Worm (Caenorhabditis elegans) whole organism, midembryonic: ENCODE results near the gene C27H5.2.

ENCODE experiments used
- T22C8.4 ChIP-seq: fragments of 200-800 bp; sonication (Bioruptor generic); IDR thresholded peaks from 2 replicates; pipeline ENCODE4 v1.3.6; 2022; ENCODE audit warnings: missing genetic modification characterization, missing compliant biosample characterization
- cog-1 ChIP-seq: sonication (generic microtip); optimal IDR thresholded peaks from 2 replicates; lab custom pipeline; 2016; ENCODE audit warnings: missing genetic modification characterization, missing compliant biosample characterization
- flt-1 ChIP-seq: fragments of 200-800 bp; sonication (Bioruptor generic); IDR thresholded peaks from 2 replicates; pipeline ENCODE4 v1.3.6; 2022; ENCODE audit warnings: missing genetic modification characterization, missing compliant biosample characterization
- klf-2 ChIP-seq: fragments of 200-800 bp; sonication (Bioruptor generic); conservative IDR thresholded peaks from 2 replicates; pipeline ENCODE4 v1.3.6; 2022; ENCODE audit warnings: missing genetic modification reagents, missing genetic modification characterization, missing compliant biosample characterization
- med-1 ChIP-seq: sonication (generic microtip); optimal IDR thresholded peaks from 2 replicates; lab custom pipeline; 2017; ENCODE audit warnings: missing genetic modification characterization, mild to moderate bottlenecking, missing compliant biosample characterization, antibody characterized with exemption, missing genetic modification reagents; ENCODE audit not compliant: insufficient read depth
- ref-1 ChIP-seq: fragments of 200-800 bp; sonication (Bioruptor generic); conservative IDR thresholded peaks from 2 replicates; pipeline ENCODE4 v1.3.6; 2022; ENCODE audit warnings: missing genetic modification reagents, missing genetic modification characterization, missing compliant biosample characterization
- tab-1 ChIP-seq: fragments of 200-800 bp; sonication (Bioruptor generic); IDR thresholded peaks from 2 replicates; pipeline ENCODE4 v1.3.6; 2022; ENCODE audit warnings: missing genetic modification characterization, missing compliant biosample characterization
- ztf-23 ChIP-seq: fragments of 200-800 bp; sonication (Bioruptor generic); IDR thresholded peaks from 2 replicates; pipeline ENCODE4 v1.3.6; 2022; ENCODE audit warnings: missing genetic modification reagents, missing genetic modification characterization, missing compliant biosample characterization
- ztf-29 ChIP-seq: fragments of 200-800 bp; sonication (Bioruptor generic); IDR thresholded peaks from 2 replicates; pipeline ENCODE4 v1.3.6; 2022; ENCODE audit warnings: missing genetic modification reagents, missing genetic modification characterization, missing compliant biosample characterization

C27H5.2 gene

DNA sequence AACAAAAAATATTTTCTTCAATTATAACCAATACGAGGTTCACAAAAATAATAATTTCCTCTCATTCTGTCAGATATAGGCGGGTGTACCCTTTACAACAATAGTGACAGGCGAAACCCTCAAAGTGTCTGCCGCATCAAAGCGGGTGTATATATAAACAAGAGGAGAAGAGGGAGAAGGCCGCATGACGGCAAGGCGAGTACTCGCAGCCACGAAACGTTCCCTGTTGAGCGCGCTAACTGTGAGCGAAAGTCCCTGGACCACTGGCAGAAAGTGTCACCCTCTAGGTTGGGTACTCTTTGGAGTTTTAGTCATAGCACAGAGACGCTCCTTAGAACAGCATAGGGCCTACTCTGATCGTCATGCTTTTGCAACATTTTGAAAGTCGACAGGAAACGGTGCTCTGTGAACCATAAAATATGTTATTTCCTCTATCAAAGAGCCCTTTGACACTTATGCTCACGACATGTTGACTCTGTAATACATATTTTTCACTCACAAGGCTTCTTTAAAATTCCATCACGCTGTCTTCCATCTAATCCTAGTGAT, 44.7 kb downstream of the C27H5.2 start, which contains the start of gene pcrg-1:
Gene pcrg-1, plus strand, starts transcription at position 499 of the 549 bp plus-strand sequence.
- TF ChIP-seq T22C8.4 (GFP tag; lab: Robert Waterston, UW) = peak; percentile 92
- peak; percentile 61 for TF ChIP-seq med-1 (GFP tag; lab: Kevin White, UChicago)
- peak; percentile 96 for TF ChIP-seq tab-1 (GFP tag; lab: Robert Waterston, UW)
- peak; percentile 82 for TF ChIP-seq ref-1
- peak; percentile 86 for TF ChIP-seq klf-2 (GFP tag; lab: Robert Waterston, UW)
- TF ChIP-seq cog-1 (tag; lab: Kevin White, UChicago) = peak; percentile 74
- TF ChIP-seq ztf-29 (GFP tag; lab: Robert Waterston, UW) = peak; percentile 85
- peak; percentile 95 for TF ChIP-seq flt-1 (GFP tag; lab: Robert Waterston, UW)
- TF ChIP-seq ztf-23 = peak; percentile 94

DNA sequence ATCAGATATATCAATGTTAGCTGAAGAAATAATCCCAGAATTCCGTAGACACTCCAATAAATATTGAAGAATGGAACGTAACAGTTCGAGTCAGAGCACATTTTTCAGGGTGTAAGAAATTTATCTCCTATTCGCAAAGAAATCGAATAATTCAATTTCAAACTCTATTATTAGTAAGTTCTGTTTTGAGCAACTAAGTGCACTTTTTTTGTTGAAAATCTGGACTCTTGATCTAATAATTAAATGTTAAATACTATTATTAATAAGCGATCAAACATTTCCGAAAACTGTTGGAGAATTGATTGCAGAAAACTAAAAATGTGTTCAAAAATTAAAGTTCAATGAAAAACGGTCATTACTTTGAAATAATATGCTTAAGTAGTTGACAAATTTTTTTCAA, 47.7 kb downstream of the C27H5.2 start, which contains the start of gene srd-56:
Gene srd-56, minus strand, starts transcription at position 101 of the 400 bp plus-strand sequence.
- no peak for TF ChIP-seq tab-1 (GFP tag; lab: Robert Waterston, UW)
- no peak for TF ChIP-seq klf-2 (GFP tag; lab: Robert Waterston, UW)
- TF ChIP-seq flt-1 (GFP tag; lab: Robert Waterston, UW) = no peak
- no peak for TF ChIP-seq med-1 (GFP tag; lab: Kevin White, UChicago)
- TF ChIP-seq T22C8.4 (GFP tag; lab: Robert Waterston, UW) = no peak
- no peak for TF ChIP-seq ztf-29 (GFP tag; lab: Robert Waterston, UW)
- no peak for TF ChIP-seq cog-1 (tag; lab: Kevin White, UChicago)
- TF ChIP-seq ref-1 = no peak
- TF ChIP-seq ztf-23 = no peak

DNA sequence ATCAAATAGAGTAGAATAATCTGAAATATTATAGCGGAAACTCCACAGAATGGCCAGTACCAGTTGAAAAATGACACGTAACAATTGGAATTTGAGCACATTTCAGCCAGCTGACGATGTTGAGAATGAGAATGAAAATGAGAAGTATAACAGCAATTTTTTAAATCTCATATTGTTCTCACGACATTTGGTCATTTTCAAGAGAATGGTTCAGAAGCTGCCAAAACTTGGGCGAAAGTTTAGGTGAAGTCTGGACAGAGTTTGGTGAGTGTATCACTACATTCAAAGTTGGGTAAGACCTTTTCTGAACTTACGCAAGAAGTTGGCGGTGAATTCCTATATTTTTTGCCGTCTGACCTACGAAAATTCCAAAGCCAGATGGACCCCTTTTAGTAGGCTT, 49.6 kb downstream of the C27H5.2 start, which contains the start of gene srd-58:
Gene srd-58, minus strand, starts transcription at position 101 of the 400 bp plus-strand sequence.
- TF ChIP-seq T22C8.4 (GFP tag; lab: Robert Waterston, UW) (no peak), tab-1 (GFP tag; lab: Robert Waterston, UW) (no peak), ztf-29 (GFP tag; lab: Robert Waterston, UW) (no peak), med-1 (GFP tag; lab: Kevin White, UChicago) (no peak), flt-1 (GFP tag; lab: Robert Waterston, UW) (no peak), ref-1 (no peak), cog-1 (tag; lab: Kevin White, UChicago) (no peak), klf-2 (GFP tag; lab: Robert Waterston, UW) (no peak), ztf-23 (no peak)

DNA sequence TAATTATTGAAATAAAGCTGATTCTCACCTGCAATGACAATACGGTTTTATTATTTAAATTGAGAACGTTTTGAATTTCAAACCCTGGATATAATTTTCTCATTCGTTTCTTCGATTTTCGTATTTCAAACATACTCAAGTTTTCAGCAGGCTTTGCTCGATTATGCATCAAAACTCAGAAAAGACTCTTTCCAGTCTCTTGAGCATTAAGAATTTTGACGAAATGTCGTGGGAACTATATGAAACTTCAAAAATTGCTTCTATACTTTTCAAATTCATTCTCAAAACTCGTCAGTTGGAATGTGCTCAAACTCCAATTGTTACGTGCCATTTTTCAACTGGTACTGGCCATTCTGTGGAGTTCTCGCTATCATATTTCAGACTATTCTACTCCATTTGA, 50.0 kb downstream of the C27H5.2 start, which contains the start of gene srd-59:
Gene srd-59, plus strand, starts transcription at position 301 of the 400 bp plus-strand sequence.
- no peak for TF ChIP-seq klf-2 (GFP tag; lab: Robert Waterston, UW)
- no peak for TF ChIP-seq med-1 (GFP tag; lab: Kevin White, UChicago)

DNA sequence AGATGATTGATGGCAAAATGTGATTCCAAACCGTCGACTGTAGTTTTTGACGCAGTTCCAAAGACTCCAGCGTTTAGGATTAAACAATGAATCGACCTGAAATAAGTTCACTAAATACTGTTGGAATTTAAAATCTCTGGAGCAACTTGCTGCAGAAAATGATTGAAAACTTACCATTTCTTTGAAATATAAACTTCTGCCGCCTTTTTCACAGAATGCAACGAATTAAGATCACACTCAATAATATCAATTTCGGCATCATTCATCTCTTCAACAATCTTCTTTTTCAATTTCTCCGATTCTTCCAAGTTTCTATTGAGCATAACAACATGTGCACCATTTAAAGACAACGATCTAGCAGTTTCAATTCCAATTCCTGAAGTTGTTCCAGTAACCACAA, 52.3 kb downstream of the C27H5.2 start:
- TF ChIP-seq ztf-23 (no peak), cog-1 (tag; lab: Kevin White, UChicago) (no peak), tab-1 (GFP tag; lab: Robert Waterston, UW) (no peak), flt-1 (GFP tag; lab: Robert Waterston, UW) (no peak), med-1 (GFP tag; lab: Kevin White, UChicago) (no peak), klf-2 (GFP tag; lab: Robert Waterston, UW) (no peak)

DNA sequence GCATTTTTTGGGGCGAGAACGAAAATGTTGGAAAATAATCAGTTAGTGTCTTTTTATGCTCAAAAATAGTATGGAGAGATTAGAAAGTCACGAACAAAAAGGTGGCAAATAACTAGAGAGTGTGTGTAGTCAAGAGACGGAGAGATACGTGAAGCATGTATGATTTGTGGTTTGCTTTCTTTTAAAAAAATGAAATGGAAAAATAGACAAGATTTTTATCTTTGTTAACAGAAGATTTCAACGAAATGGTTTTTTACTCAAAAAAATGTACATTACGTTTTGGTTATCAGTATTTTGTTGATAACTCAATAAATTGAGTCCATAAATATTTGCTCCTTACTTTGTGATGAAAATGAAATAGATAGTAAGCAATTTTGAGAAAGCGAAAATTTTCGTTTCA, 52.8 kb downstream of the C27H5.2 start, which contains the start of gene dhs-7:
Gene dhs-7, minus strand, starts transcription at position 277 of the 400 bp plus-strand sequence.
- TF ChIP-seq tab-1 (GFP tag; lab: Robert Waterston, UW) = no peak
- TF ChIP-seq cog-1 (tag; lab: Kevin White, UChicago) = no peak
- no peak for TF ChIP-seq ref-1
- no peak for TF ChIP-seq T22C8.4 (GFP tag; lab: Robert Waterston, UW)
- no peak for TF ChIP-seq klf-2 (GFP tag; lab: Robert Waterston, UW)
- TF ChIP-seq flt-1 (GFP tag; lab: Robert Waterston, UW) = no peak
- TF ChIP-seq ztf-23 = no peak
- TF ChIP-seq ztf-29 (GFP tag; lab: Robert Waterston, UW) = no peak
- TF ChIP-seq med-1 (GFP tag; lab: Kevin White, UChicago) = no peak

DNA sequence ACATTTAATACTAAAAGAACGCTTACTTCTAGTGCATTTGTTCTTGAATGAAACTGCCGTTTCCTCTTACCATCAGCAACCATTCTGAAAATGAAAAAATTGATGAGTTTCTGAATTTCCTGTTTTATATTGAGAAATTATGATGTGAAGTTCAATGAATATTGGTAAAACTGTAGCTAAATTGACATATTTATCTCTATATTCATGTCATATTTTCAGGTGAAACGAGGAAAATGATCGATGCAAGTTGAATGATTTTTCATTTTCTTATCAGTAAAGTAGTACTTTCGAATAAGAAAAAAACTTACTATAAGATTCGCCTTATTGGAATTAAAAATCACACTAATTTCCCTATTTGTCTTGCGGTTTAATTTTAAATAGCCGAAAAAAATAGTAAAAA, 54.8 kb downstream of the C27H5.2 start, which contains the start of gene E04F6.15:
Gene E04F6.15, minus strand, starts transcription at position 101 of the 400 bp plus-strand sequence.
- no peak for TF ChIP-seq flt-1 (GFP tag; lab: Robert Waterston, UW)
- TF ChIP-seq med-1 (GFP tag; lab: Kevin White, UChicago) = no peak
- TF ChIP-seq klf-2 (GFP tag; lab: Robert Waterston, UW) = no peak
- no peak for TF ChIP-seq ref-1
- TF ChIP-seq tab-1 (GFP tag; lab: Robert Waterston, UW) = no peak
- TF ChIP-seq T22C8.4 (GFP tag; lab: Robert Waterston, UW) = no peak
- no peak for TF ChIP-seq ztf-29 (GFP tag; lab: Robert Waterston, UW)
- no peak for TF ChIP-seq ztf-23
